Worm (Caenorhabditis elegans) whole organism, young adult: ENCODE measurements around the gene ZK795.2.

ENCODE experiments used
- B0336.3 ChIP-seq: fragments of 200-800 bp; sonication (Bioruptor generic); IDR thresholded peaks from 2 replicates; pipeline ENCODE4 v1.3.6; 2022; ENCODE audit warnings: missing genetic modification characterization, missing compliant biosample characterization
- D2030.7 ChIP-seq: fragments of 200-800 bp; sonication (Bioruptor generic); IDR thresholded peaks from 2 replicates; pipeline ENCODE4 v1.3.6; 2022; ENCODE audit warnings: missing genetic modification reagents, missing genetic modification characterization, missing compliant biosample characterization
- F23B12.7 ChIP-seq: sonication (generic microtip); optimal IDR thresholded peaks from 2 replicates; lab custom pipeline; 2017; ENCODE audit warnings: missing genetic modification characterization, mild to moderate bottlenecking, missing compliant biosample characterization, antibody characterized with exemption, moderate library complexity; ENCODE audit not compliant: insufficient read depth
- F33H1.4 ChIP-seq: fragments of 200-800 bp; sonication (Bioruptor generic); IDR thresholded peaks from 2 replicates; pipeline ENCODE4 v1.3.6; 2022; ENCODE audit warnings: missing genetic modification reagents, missing genetic modification characterization, missing compliant biosample characterization
- F49E8.2 ChIP-seq: sonication (generic microtip); optimal IDR thresholded peaks from 3 replicates; lab custom pipeline; 2017; ENCODE audit warnings: missing genetic modification characterization, mild to moderate bottlenecking, missing compliant biosample characterization, antibody characterized with exemption, moderate library complexity; ENCODE audit not compliant: insufficient read depth
- F52B5.7 ChIP-seq: sonication (generic microtip); optimal IDR thresholded peaks from 2 replicates; lab custom pipeline; 2016; ENCODE audit warnings: mild to moderate bottlenecking, missing genetic modification characterization, missing compliant biosample characterization
- Y53G8AR.9 ChIP-seq: fragments of 200-800 bp; sonication (Bioruptor generic); conservative IDR thresholded peaks from 2 replicates; pipeline ENCODE4 v1.3.6; 2022; ENCODE audit warnings: missing genetic modification reagents, missing genetic modification characterization, missing compliant biosample characterization
- Y79H2A.3 ChIP-seq: fragments of 200-800 bp; sonication (Bioruptor generic); conservative IDR thresholded peaks from 2 replicates; pipeline ENCODE4 v1.3.6; 2022; ENCODE audit warnings: missing genetic modification reagents, missing genetic modification characterization, missing compliant biosample characterization
- Y95B8A.8 ChIP-seq: fragments of 200-800 bp; sonication (Bioruptor generic); IDR thresholded peaks from 2 replicates; pipeline ENCODE4 v1.3.6; 2022; ENCODE audit warnings: missing genetic modification reagents, missing genetic modification characterization, missing compliant biosample characterization
- ZK185.1 ChIP-seq: sonication (generic microtip); optimal IDR thresholded peaks from 2 replicates; lab custom pipeline; 2016; ENCODE audit warnings: mild to moderate bottlenecking, missing genetic modification characterization, missing compliant biosample characterization; ENCODE audit not compliant: poor library complexity, severe bottlenecking
- akir-1 ChIP-seq: fragments of 200-800 bp; sonication (Bioruptor generic); optimal IDR thresholded peaks from 2 replicates; lab custom pipeline; 2018; ENCODE audit warnings: mild to moderate bottlenecking, missing genetic modification characterization, moderate library complexity, missing compliant biosample characterization
- atf-7 ChIP-seq: sonication (generic microtip); optimal IDR thresholded peaks from 2 replicates; lab custom pipeline; 2017; ENCODE audit warnings: mild to moderate bottlenecking, missing genetic modification characterization, missing compliant biosample characterization
- attf-5 ChIP-seq: fragments of 200-800 bp; sonication (Bioruptor generic); optimal IDR thresholded peaks from 2 replicates; lab custom pipeline; 2018; ENCODE audit warnings: mild to moderate bottlenecking, missing genetic modification characterization, missing compliant biosample characterization
- cebp-1 ChIP-seq, 2 experiments: fragments of 200-800 bp in 1 of 2; sonication (Bioruptor generic) in 1 of 2; sonication (generic microtip) in 1 of 2; IDR thresholded peaks in 1 of 2; optimal IDR thresholded peaks in 1 of 2; 2 replicates each; pipeline versions ENCODE4 v1.3.6 to Lab custom; 2017 to 2022; ENCODE audit warnings: missing compliant biosample characterization in 2 of 2, missing genetic modification characterization in 2 of 2, mild to moderate bottlenecking in 1 of 2, missing genetic modification reagents in 1 of 2, moderate library complexity in 1 of 2
- ceh-100 ChIP-seq: fragments of 200-800 bp; sonication (Bioruptor generic); IDR thresholded peaks from 2 replicates; pipeline ENCODE4 v1.3.6; 2022; ENCODE audit warnings: missing genetic modification reagents, missing genetic modification characterization, missing compliant biosample characterization
- dox-1 ChIP-seq: fragments of 200-800 bp; sonication (Bioruptor generic); IDR thresholded peaks from 2 replicates; pipeline ENCODE4 v1.3.6; 2022; ENCODE audit warnings: missing genetic modification reagents, missing genetic modification characterization, missing compliant biosample characterization
- dpl-1 ChIP-seq: fragments of 150-350 bp; optimal IDR thresholded peaks from 2 replicates; lab custom pipeline; 2014; ENCODE audit warnings: missing biosample characterization, missing genetic modification reagents, missing genetic modification characterization
- efl-1 ChIP-seq: fragments of 150-350 bp; optimal IDR thresholded peaks from 2 replicates; lab custom pipeline; 2014; ENCODE audit warnings: missing biosample characterization, missing genetic modification reagents, missing genetic modification characterization
- egl-44 ChIP-seq: fragments of 200-800 bp; sonication (Bioruptor generic); IDR thresholded peaks from 2 replicates; pipeline ENCODE4 v1.3.6; 2022; ENCODE audit warnings: missing genetic modification reagents, missing genetic modification characterization, missing compliant biosample characterization
- ets-4 ChIP-seq: fragments of 200-800 bp; sonication (Bioruptor generic); optimal IDR thresholded peaks from 2 replicates; lab custom pipeline; 2018; ENCODE audit warnings: mild to moderate bottlenecking, missing genetic modification characterization, missing compliant biosample characterization
- him-1 ChIP-seq: sonication (generic microtip); optimal IDR thresholded peaks from 2 replicates; lab custom pipeline; 2016; ENCODE audit warnings: missing genotype, missing genetic modification reagents, missing genetic modification characterization, missing compliant biosample characterization
- hmg-1.2 ChIP-seq: fragments of 200-800 bp; sonication (Bioruptor generic); IDR thresholded peaks from 2 replicates; pipeline ENCODE4 v1.3.6; 2022; ENCODE audit warnings: missing genetic modification reagents, missing genetic modification characterization, missing compliant biosample characterization
- let-607 ChIP-seq, 2 experiments: fragments of 200-800 bp in 1 of 2; sonication (Bioruptor generic) in 1 of 2; sonication (generic microtip) in 1 of 2; optimal IDR thresholded peaks; 2 replicates each; lab custom pipeline; 2016 to 2018; ENCODE audit warnings: mild to moderate bottlenecking in 2 of 2, missing compliant biosample characterization in 2 of 2, missing genetic modification characterization in 2 of 2, moderate library complexity in 2 of 2, missing genotype in 1 of 2
- lin-26 ChIP-seq: fragments of 200-800 bp; sonication (Bioruptor generic); IDR thresholded peaks from 2 replicates; pipeline ENCODE4 v1.3.6; 2022; ENCODE audit warnings: missing genetic modification reagents, missing genetic modification characterization, missing compliant biosample characterization
- lin-35 ChIP-seq, 3 experiments: fragments of 150-350 bp in 2 of 3; sonication (generic microtip) in 1 of 3; optimal IDR thresholded peaks; 2 replicates each; lab custom pipeline; 2014 to 2018; ENCODE audit warnings: missing biosample characterization in 3 of 3, missing genetic modification characterization in 3 of 3, missing genetic modification reagents in 3 of 3
- lin-40 ChIP-seq: sonication (generic microtip); optimal IDR thresholded peaks from 2 replicates; lab custom pipeline; 2016; ENCODE audit warnings: missing genetic modification characterization, mild to moderate bottlenecking, missing compliant biosample characterization, missing genotype, missing genetic modification reagents
- lin-54 ChIP-seq: fragments of 200-800 bp; sonication (Bioruptor generic); optimal IDR thresholded peaks from 2 replicates; lab custom pipeline; 2018; ENCODE audit warnings: mild to moderate bottlenecking, missing genetic modification characterization, missing compliant biosample characterization
- lsl-1 ChIP-seq: fragments of 200-800 bp; sonication (Bioruptor generic); optimal IDR thresholded peaks from 2 replicates; lab custom pipeline; 2018; ENCODE audit warnings: mild to moderate bottlenecking, missing genetic modification characterization, moderate library complexity, missing compliant biosample characterization
- madf-10 ChIP-seq: sonication (generic microtip); optimal IDR thresholded peaks from 2 replicates; lab custom pipeline; 2016; ENCODE audit warnings: mild to moderate bottlenecking, missing genetic modification characterization, missing compliant biosample characterization
- madf-6 ChIP-seq: fragments of 200-800 bp; sonication (Bioruptor generic); IDR thresholded peaks from 2 replicates; pipeline ENCODE4 v1.3.6; 2022; ENCODE audit warnings: missing genetic modification reagents, missing genetic modification characterization, missing compliant biosample characterization
- mcd-1 ChIP-seq: fragments of 200-800 bp; sonication (Bioruptor generic); IDR thresholded peaks from 2 replicates; pipeline ENCODE4 v1.3.6; 2022; ENCODE audit warnings: missing genetic modification reagents, missing genetic modification characterization, missing compliant biosample characterization
- nhr-27 ChIP-seq: fragments of 200-800 bp; sonication (Bioruptor generic); optimal IDR thresholded peaks from 2 replicates; lab custom pipeline; 2018; ENCODE audit warnings: mild to moderate bottlenecking, missing genetic modification characterization, moderate library complexity, missing compliant biosample characterization
- nhr-80 ChIP-seq: sonication (generic microtip); optimal IDR thresholded peaks from 2 replicates; lab custom pipeline; 2016; ENCODE audit warnings: missing genetic modification characterization, missing compliant biosample characterization
- pha-4 ChIP-seq: fragments of 150-350 bp; sonication (generic microtip); optimal IDR thresholded peaks from 2 replicates; lab custom pipeline; 2014; ENCODE audit warnings: missing biosample characterization, missing genetic modification reagents, missing genetic modification characterization
- snpc-1.3 ChIP-seq: sonication (generic microtip); optimal IDR thresholded peaks from 2 replicates; lab custom pipeline; 2017; ENCODE audit warnings: missing genetic modification characterization, mild to moderate bottlenecking, missing compliant biosample characterization, antibody characterized with exemption, moderate library complexity, missing genotype, missing genetic modification reagents; ENCODE audit not compliant: insufficient read depth
- snpc-4 ChIP-seq, 5 experiments: fragments of 150-350 bp in 1 of 5; sonication (generic microtip) in 4 of 5; optimal IDR thresholded peaks; 2 replicates each; lab custom pipeline; 2014 to 2018; ENCODE audit warnings: missing genetic modification characterization in 5 of 5, missing biosample characterization in 3 of 5, antibody characterized with exemption in 2 of 5, mild to moderate bottlenecking in 2 of 5, missing compliant biosample characterization in 2 of 5, missing genotype in 2 of 5, moderate library complexity in 2 of 5, missing genetic modification reagents in 1 of 5
- sptf-2 ChIP-seq: fragments of 200-800 bp; sonication (Bioruptor generic); optimal IDR thresholded peaks from 2 replicates; lab custom pipeline; 2018; ENCODE audit warnings: mild to moderate bottlenecking, missing genetic modification characterization, missing compliant biosample characterization
- tbp1 ChIP-seq: fragments of 200-800 bp; sonication (Bioruptor generic); optimal IDR thresholded peaks from 2 replicates; lab custom pipeline; 2018; ENCODE audit warnings: mild to moderate bottlenecking, missing genetic modification characterization, missing compliant biosample characterization
- tlf-1 ChIP-seq: fragments of 200-800 bp; sonication (Bioruptor generic); optimal IDR thresholded peaks from 2 replicates; lab custom pipeline; 2018; ENCODE audit warnings: mild to moderate bottlenecking, missing genetic modification characterization, missing compliant biosample characterization
- unc-130 ChIP-seq: sonication (generic microtip); optimal IDR thresholded peaks from 2 replicates; lab custom pipeline; 2016; ENCODE audit warnings: missing genetic modification reagents, missing genetic modification characterization, missing compliant biosample characterization
- ztf-22 ChIP-seq: fragments of 200-800 bp; sonication (Bioruptor generic); optimal IDR thresholded peaks from 2 replicates; lab custom pipeline; 2018; ENCODE audit warnings: mild to moderate bottlenecking, missing genetic modification characterization, moderate library complexity, missing compliant biosample characterization

Gene ZK795.2

ce11 chrIV:12558925-12559450 is at the start of gene ZK795.2, which contains the start of gene ZK795.3:
Gene ZK795.2 (minus strand): TSS chrIV:12558975.
Gene ZK795.3 (plus strand): TSS chrIV:12559365.
- TF ChIP-seq hmg-1.2 (GFP tag; lab: Robert Waterston, UW) (peak; percentile 24; the same call in 1 of the 2 replicates), dox-1 (no peak), lsl-1 (GFP tag; lab: Kevin White, UChicago) (peak; percentile 21), F23B12.7 (peak; percentile 35), lin-54 (peak; percentile 97), D2030.7 (peak; percentile 31; the same call in 1 of the 2 replicates), efl-1 (GFP tag; lab: Kevin White, UChicago) (peak; percentile 87), nhr-27 (tag; lab: Kevin White, UChicago) (no peak), dpl-1 (GFP tag; lab: Kevin White, UChicago) (peak; percentile 86), lin-35 (GFP tag; optimal IDR thresholded peaks at IDR 0.05; lab: Kevin White, UChicago) (peak; percentile 71 to 95 (median 76)), madf-6 (GFP tag; lab: Robert Waterston, UW) (peak; percentile 35; the same call in 1 of the 2 replicates), egl-44 (no peak), ZK185.1 (peak; percentile 23), sptf-2 (GFP tag; lab: Kevin White, UChicago) (no peak), B0336.3 (GFP tag; lab: Robert Waterston, UW) (no peak), F33H1.4 (GFP tag; lab: Robert Waterston, UW) (peak; percentile 51), lin-40 (tag; lab: Kevin White, UChicago) (peak; percentile 31), him-1 (tag; lab: Kevin White, UChicago) (peak; percentile 2)

- peak; percentile 22 for TF ChIP-seq lsl-1 (GFP tag; lab: Kevin White, UChicago)
- TF ChIP-seq F52B5.7 (tag; lab: Kevin White, UChicago) = no peak
- TF ChIP-seq ets-4 = no peak
- TF ChIP-seq F33H1.4 (GFP tag; lab: Robert Waterston, UW) = 0 out of 2 replicates have a peak, but pooled peaks have one; percentile 6
- peak; percentile 21; the same call in 1 of the 2 replicates for TF ChIP-seq B0336.3 (GFP tag; lab: Robert Waterston, UW)
- peak; percentile 82 for TF ChIP-seq mcd-1 (GFP tag; lab: Robert Waterston, UW)
- 0 out of 2 replicates have a peak, but pooled peaks have one; percentile 38 for TF ChIP-seq Y53G8AR.9
- 0 out of 2 replicates have a peak, but pooled peaks have one; percentile 11 for TF ChIP-seq Y79H2A.3 (GFP tag; lab: Robert Waterston, UW)
- peak; percentile 40 for TF ChIP-seq F49E8.2 (tag; lab: Kevin White, UChicago)
- no peak for TF ChIP-seq lin-26
- no peak for TF ChIP-seq Y95B8A.8 (GFP tag; lab: Robert Waterston, UW)
- peak; percentile 42 for TF ChIP-seq snpc-1.3 (tag; lab: Kevin White, UChicago)
- TF ChIP-seq F23B12.7 = peak; percentile 11
- peak; percentile 39 for TF ChIP-seq him-1 (tag; lab: Kevin White, UChicago)
- TF ChIP-seq snpc-4 (GFP tag; optimal IDR thresholded peaks at IDR 0.05; lab: Kevin White, UChicago) = no peak
- TF ChIP-seq snpc-4 (tag; optimal IDR thresholded peaks at IDR 0.05; lab: Kevin White, UChicago) = peak in 1 of 4 experiments; percentile 50
Observed at ce11 chrIV:12605401-12605800, 46.6 kb upstream of the ZK795.2 start, which contains the start of gene Y55D9A.2. Gene Y55D9A.2 (minus strand): TSS chrIV:12605431.

ce11 chrIV:12600941-12601340 is 42.2 kb upstream of the ZK795.2 start:
- TF ChIP-seq ztf-22 (GFP tag; lab: Kevin White, UChicago) (peak; percentile 81), akir-1 (GFP tag; lab: Kevin White, UChicago) (no peak), madf-6 (GFP tag; lab: Robert Waterston, UW) (no peak), lin-40 (tag; lab: Kevin White, UChicago) (peak; percentile 45), cebp-1 (GFP tag; IDR thresholded peaks at IDR 0.05; lab: Robert Waterston, UW) (peak; percentile 89), cebp-1 (tag; optimal IDR thresholded peaks at IDR 0.05; lab: Kevin White, UChicago) (peak; percentile 92), B0336.3 (GFP tag; lab: Robert Waterston, UW) (peak; percentile 63), madf-10 (tag; lab: Kevin White, UChicago) (peak; percentile 46), tlf-1 (GFP tag; lab: Kevin White, UChicago) (peak; percentile 19), egl-44 (peak; percentile 88), unc-130 (GFP tag; lab: Kevin White, UChicago) (no peak), pha-4 (tag; lab: Kevin White, UChicago) (peak; percentile 24), let-607 (tag; optimal IDR thresholded peaks at IDR 0.05; lab: Kevin White, UChicago) (peak; percentile 23 to 78), ets-4 (peak; percentile 47), attf-5 (peak; percentile 33), atf-7 (peak; percentile 90), ceh-100 (GFP tag; lab: Robert Waterston, UW) (no peak), nhr-80 (tag; lab: Kevin White, UChicago) (peak; percentile 100), tbp1 (GFP tag; lab: Kevin White, UChicago) (peak; percentile 50), dox-1 (peak; percentile 72)
